Fruit fly (Drosophila melanogaster): ENCODE data around the gene CG42464.
A peak's percentile ranks its signal among the peaks of the same experiment; 100 is the strongest.

The CG42464 gene

DNA sequence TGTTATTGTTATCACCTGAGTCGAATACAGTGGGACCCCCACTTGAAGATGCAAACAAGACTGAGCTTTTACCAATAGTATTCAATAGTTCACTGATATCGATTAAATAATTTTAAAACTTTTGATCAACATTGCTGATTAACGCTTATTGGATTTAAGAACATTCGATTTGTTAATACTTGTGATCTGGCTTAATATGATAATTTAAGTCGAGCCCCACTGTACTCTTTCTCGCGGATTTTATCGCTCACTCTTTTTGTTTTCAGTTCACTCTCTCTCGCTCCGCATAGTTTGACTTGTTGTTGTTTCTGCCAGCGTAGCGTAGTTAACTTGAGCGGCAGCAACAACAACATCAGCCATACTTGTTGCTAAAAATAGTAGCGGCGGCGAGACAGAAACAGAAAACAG, 43.6 kb upstream of the CG42464 start (continued):
- peak; percentile 95 for TF ChIP-seq tio (GFP tag; optimal IDR thresholded peaks at IDR 0.05)
- TF ChIP-seq gem (tag; optimal IDR thresholded peaks at IDR 0.05), result peak; percentile 99
- no peak for TF ChIP-seq pita (GFP tag; optimal IDR thresholded peaks at IDR 0.05)
- peak; percentile 99 for TF ChIP-seq CG18599 (GFP tag; optimal IDR thresholded peaks at IDR 0.05)
- peak; percentile 99 for TF ChIP-seq org-1 (GFP tag; optimal IDR thresholded peaks at IDR 0.05)
- no peak for TF ChIP-seq zen2 (GFP tag; IDR thresholded peaks at IDR 0.05; ENCODE audit: partially characterized antibody)
- TF ChIP-seq bab2 (GFP tag; optimal IDR thresholded peaks at IDR 0.05), result peak; percentile 98
- peak; percentile 95 for TF ChIP-seq danr (GFP tag; IDR thresholded peaks at IDR 0.05)
- TF ChIP-seq Mad (GFP tag; optimal IDR thresholded peaks at IDR 0.05), result peak; percentile 94
- peak; percentile 97 for TF ChIP-seq en (GFP tag; optimal IDR thresholded peaks at IDR 0.05)
- peak; percentile 71 for TF ChIP-seq CTCF (GFP tag; optimal IDR thresholded peaks at IDR 0.05)
- peak; percentile 98 for TF ChIP-seq CG14014 (GFP tag; IDR thresholded peaks at IDR 0.05)
- peak; percentile 97 for TF ChIP-seq cwo (GFP tag; optimal IDR thresholded peaks at IDR 0.05)
- TF ChIP-seq cad (GFP tag; optimal IDR thresholded peaks at IDR 0.05), result no peak
- peak; percentile 97 for TF ChIP-seq Atf-2 (GFP tag; optimal IDR thresholded peaks at IDR 0.05)
- TF ChIP-seq br (optimal IDR thresholded peaks at IDR 0.05), result no peak
- peak; percentile 93 for TF ChIP-seq D19B (GFP tag; optimal IDR thresholded peaks at IDR 0.05)
- TF ChIP-seq sob (GFP tag; IDR thresholded peaks at IDR 0.05), result peak; percentile 98
- TF ChIP-seq CG15011 (GFP tag; optimal IDR thresholded peaks at IDR 0.05), result peak; percentile 97
- peak; percentile 99 for TF ChIP-seq pho (GFP tag; optimal IDR thresholded peaks at IDR 0.05)
- peak; percentile 92 for TF ChIP-seq CG8281 (tag; optimal IDR thresholded peaks at IDR 0.05)
- peak; percentile 94 for TF ChIP-seq p53 (GFP tag; optimal IDR thresholded peaks at IDR 0.05)
- TF ChIP-seq aop (GFP tag; IDR thresholded peaks at IDR 0.05), result peak; percentile 87
- no peak for TF ChIP-seq Tbp (GFP tag; optimal IDR thresholded peaks at IDR 0.05)
- TF ChIP-seq CG2875 (GFP tag; optimal IDR thresholded peaks at IDR 0.05), result peak; percentile 97
- TF ChIP-seq CG14441 (GFP tag; IDR thresholded peaks at IDR 0.05), result peak; percentile 97
- peak; percentile 96 for TF ChIP-seq CG18764 (GFP tag; optimal IDR thresholded peaks at IDR 0.05)
- TF ChIP-seq CG12769 (tag; optimal IDR thresholded peaks at IDR 0.05), result peak; percentile 99
- TF ChIP-seq CG9609 (GFP tag; optimal IDR thresholded peaks at IDR 0.05), result peak; percentile 97
- TF ChIP-seq Dip3 (GFP tag; optimal IDR thresholded peaks at IDR 0.05), result peak; percentile 97
- peak; percentile 98 for TF ChIP-seq Six4 (GFP tag; optimal IDR thresholded peaks at IDR 0.05)
- no peak for TF ChIP-seq knrl (GFP tag; IDR thresholded peaks at IDR 0.05; ENCODE audit: partially characterized antibody)
- TF ChIP-seq bcd (GFP tag; optimal IDR thresholded peaks at IDR 0.05), result peak; percentile 98
- TF ChIP-seq sc (optimal IDR thresholded peaks at IDR 0.05), result no peak
- TF ChIP-seq sc (GFP tag; optimal IDR thresholded peaks at IDR 0.05), result peak; percentile 98
- peak; percentile 95 for TF ChIP-seq zen (tag; optimal IDR thresholded peaks at IDR 0.05)
- TF ChIP-seq Nf-YA (GFP tag; IDR thresholded peaks at IDR 0.05), result peak; percentile 96
- TF ChIP-seq CG30431 (GFP tag; optimal IDR thresholded peaks at IDR 0.05), result peak; percentile 97
- no peak; the same call in 3 of the 4 replicates for TF ChIP-seq Dll (GFP tag; IDR thresholded peaks at IDR 0.05; ENCODE audit: partially characterized antibody)
- TF ChIP-seq ssp (GFP tag; IDR thresholded peaks at IDR 0.05), result peak; percentile 89
- no peak for TF ChIP-seq CG42726 (GFP tag; IDR thresholded peaks at IDR 0.05; ENCODE audit: partially characterized antibody)
- TF ChIP-seq HmgZ (tag; optimal IDR thresholded peaks at IDR 0.05), result peak; percentile 99
- peak; percentile 96 for TF ChIP-seq CG10267 (tag; optimal IDR thresholded peaks at IDR 0.05)
- TF ChIP-seq CG34224 (GFP tag; IDR thresholded peaks at IDR 0.05; ENCODE audit: partially characterized antibody), result no peak
- peak; percentile 98 for TF ChIP-seq E2f1 (GFP tag; IDR thresholded peaks at IDR 0.05)
- peak; percentile 97 for TF ChIP-seq Dad (GFP tag; optimal IDR thresholded peaks at IDR 0.05)
- TF ChIP-seq wdn (GFP tag; IDR thresholded peaks at IDR 0.05), result peak; percentile 97
- TF ChIP-seq slbo (GFP tag; IDR thresholded peaks at IDR 0.05), result peak; percentile 98
- TF ChIP-seq gsb (GFP tag; IDR thresholded peaks at IDR 0.05), result peak; percentile 96
- peak; percentile 95 for TF ChIP-seq CG31441 (GFP tag; IDR thresholded peaks at IDR 0.05)
- peak; percentile 65 for TF ChIP-seq z (GFP tag; IDR thresholded peaks at IDR 0.05)
- TF ChIP-seq CG11723 (GFP tag; optimal IDR thresholded peaks at IDR 0.05), result peak; percentile 98
- TF ChIP-seq CG10431 (GFP tag; optimal IDR thresholded peaks at IDR 0.05), result peak; percentile 96

Data from whole organism, embryonic.